Worm (Caenorhabditis elegans) whole organism, L4/young adult: ENCODE measurements around the gene F02A9.1.

Source experiments
- W03F9.2 ChIP-seq: fragments of 150-350 bp; optimal IDR thresholded peaks from 2 replicates; lab custom pipeline; 2014; ENCODE audit warnings: missing biosample characterization, missing genetic modification characterization
- dao-5 ChIP-seq: sonication (generic microtip); optimal IDR thresholded peaks from 2 replicates; lab custom pipeline; 2016; ENCODE audit warnings: missing genotype, missing genetic modification characterization, moderate library complexity, missing compliant biosample characterization
- him-1 ChIP-seq: sonication (generic microtip); optimal IDR thresholded peaks from 2 replicates; lab custom pipeline; 2016; ENCODE audit warnings: missing genotype, missing genetic modification reagents, missing genetic modification characterization, missing compliant biosample characterization

F02A9.1 gene

DNA sequence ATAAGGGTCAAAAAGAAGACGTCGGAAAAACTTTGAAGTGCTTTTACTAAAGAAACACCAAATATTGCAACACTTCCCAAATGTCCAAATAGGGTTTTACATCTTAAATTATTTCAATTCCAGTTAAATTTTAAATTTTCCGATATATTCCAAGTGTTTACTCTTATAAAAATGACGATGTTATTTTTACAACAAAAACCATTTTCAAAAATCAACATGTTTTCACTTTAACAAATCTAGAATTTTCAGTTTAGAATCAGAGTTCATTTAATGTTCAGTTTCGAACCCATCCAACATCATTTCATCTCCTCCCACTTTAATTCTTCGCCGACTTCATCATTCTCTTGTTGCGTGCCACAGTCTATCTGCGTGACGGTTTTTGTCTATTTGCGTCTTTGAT is 26.0 kb upstream of the F02A9.1 start, which contains the start of gene dos-1:
TSS of gene dos-1 (plus strand) at position 301 of the 400 bp plus-strand sequence.
- TF ChIP-seq him-1 (no peak), W03F9.2 (tag; lab: Kevin White, UChicago) (no peak), dao-5 (no peak)

- TF ChIP-seq W03F9.2 (tag; lab: Kevin White, UChicago) (no peak), him-1 (no peak), dao-5 (no peak)
These were observed 23.6 kb upstream of the F02A9.1 start, which contains the start of gene ZK507.1 for ce11 chrIII:9101212-9101611. ZK507.1 (minus strand) TSS chrIII:9101312.

DNA sequence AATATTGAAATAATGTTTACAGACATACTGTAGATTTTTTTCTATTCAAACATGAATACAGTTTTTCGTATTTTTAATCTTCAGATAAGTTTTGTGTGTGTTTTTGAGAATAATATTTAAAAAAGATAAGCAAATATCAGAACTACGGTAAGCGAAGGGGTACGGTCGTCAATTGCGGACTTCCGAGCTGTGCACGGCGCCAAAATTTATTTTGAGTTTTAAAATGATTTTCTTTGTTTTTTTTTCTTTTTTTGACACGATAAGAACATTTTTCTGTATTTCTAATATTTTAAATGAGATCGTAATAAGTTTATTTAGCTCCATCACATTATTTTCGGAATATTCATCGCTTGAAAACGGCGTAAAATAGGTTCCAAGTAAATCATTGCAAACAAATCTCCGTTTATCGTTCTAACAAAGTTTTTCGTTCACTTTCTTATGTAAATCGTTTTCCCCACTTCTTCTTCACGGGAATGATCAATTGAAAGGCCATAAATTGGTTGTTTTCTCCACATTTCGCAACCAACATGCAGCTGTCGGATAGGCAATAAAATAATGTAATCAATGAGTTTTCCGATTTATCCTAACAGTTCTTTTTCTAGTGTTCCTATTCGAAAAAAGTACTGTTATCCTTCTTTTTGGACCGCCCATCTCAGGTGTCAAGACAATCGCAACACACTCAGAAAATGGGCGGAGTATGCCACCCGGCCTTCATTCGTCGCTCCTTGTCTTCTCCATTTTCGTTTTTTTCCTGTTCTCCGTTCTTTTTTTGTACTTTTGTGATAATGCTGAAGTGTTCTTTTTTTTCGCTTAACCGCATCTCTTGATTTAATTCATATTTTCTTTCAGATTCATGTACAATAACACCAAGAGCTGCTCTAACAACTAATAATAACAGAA is 14.0 kb upstream of the F02A9.1 start, which contains the start of gene glp-1:
TSS of gene glp-1 (plus strand) at position 850 of the 900 bp plus-strand sequence.
- TF ChIP-seq dao-5 (no peak), him-1 (no peak), W03F9.2 (tag; lab: Kevin White, UChicago) (no peak)

- no peak for TF ChIP-seq W03F9.2 (tag; lab: Kevin White, UChicago)
- TF ChIP-seq him-1 = no peak
- TF ChIP-seq dao-5 = no peak
These were observed 11.8 kb upstream of the F02A9.1 start, which contains the start of the genes mccc-2 and mrpl-44 for ce11 chrIII:9089325-9089823. mccc-2 (minus strand) TSS chrIII:9089375. mrpl-44 (minus strand) TSS chrIII:9089375.

DNA sequence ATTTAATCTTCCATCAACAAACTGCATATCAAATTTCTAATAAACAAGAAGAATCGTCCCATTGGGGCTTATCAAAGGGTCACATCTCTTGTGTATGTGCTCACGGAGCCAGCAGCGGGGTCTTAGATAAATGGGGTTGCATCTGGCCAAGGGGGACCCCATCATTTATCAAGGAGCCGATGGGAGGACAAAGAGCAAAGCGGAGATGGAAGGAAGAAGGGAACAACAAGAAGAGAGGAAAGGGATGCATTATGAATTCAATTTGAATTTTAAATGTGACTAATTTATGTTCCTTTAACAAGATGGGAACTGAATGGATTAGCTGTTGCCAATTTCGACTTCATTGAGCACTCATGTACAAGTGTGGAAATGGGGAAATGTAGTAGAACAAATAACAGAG is 6.7 kb upstream of the F02A9.1 start:
- TF ChIP-seq him-1 = peak; percentile 17
- no peak for TF ChIP-seq W03F9.2 (tag; lab: Kevin White, UChicago)

- TF ChIP-seq him-1 = no peak
- TF ChIP-seq dao-5 = no peak
- no peak for TF ChIP-seq W03F9.2 (tag; lab: Kevin White, UChicago)
These were observed 5.5 kb upstream of the F02A9.1 start for ce11 chrIII:9083118-9083517.

ce11 chrIII:9081763-9082162 is 4.2 kb upstream of the F02A9.1 start, which contains the start of gene far-2:
far-2 (plus strand) TSS chrIII:9081828.
- TF ChIP-seq him-1 (no peak), dao-5 (no peak), W03F9.2 (tag; lab: Kevin White, UChicago) (no peak)

- TF ChIP-seq W03F9.2 (tag; lab: Kevin White, UChicago) (no peak), him-1 (no peak), dao-5 (no peak)
These were observed 3.4 kb upstream of the F02A9.1 start, which contains the start of gene far-1 for ce11 chrIII:9081055-9081454. far-1 (minus strand) TSS chrIII:9081179.

DNA sequence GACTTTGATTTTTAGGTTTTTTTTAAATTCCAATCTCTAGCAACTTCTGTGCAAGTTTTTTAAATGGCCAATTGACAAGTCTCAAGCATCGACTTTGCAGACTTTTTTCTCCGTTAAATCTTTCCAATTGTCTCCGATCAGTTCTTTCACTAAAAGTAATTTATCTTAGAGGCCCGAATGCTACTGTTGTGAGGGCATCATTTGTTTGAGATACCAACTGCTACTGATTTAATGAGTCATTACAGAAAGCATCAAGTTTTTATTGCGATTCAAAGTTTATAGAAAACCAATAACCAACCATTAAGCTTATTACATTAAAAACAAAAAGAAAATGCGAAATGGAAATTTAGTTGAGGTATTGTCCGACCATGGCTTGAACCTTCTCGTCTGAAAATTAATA is 2.5 kb upstream of the F02A9.1 start:
- TF ChIP-seq him-1 (no peak), W03F9.2 (tag; lab: Kevin White, UChicago) (no peak), dao-5 (no peak)

DNA sequence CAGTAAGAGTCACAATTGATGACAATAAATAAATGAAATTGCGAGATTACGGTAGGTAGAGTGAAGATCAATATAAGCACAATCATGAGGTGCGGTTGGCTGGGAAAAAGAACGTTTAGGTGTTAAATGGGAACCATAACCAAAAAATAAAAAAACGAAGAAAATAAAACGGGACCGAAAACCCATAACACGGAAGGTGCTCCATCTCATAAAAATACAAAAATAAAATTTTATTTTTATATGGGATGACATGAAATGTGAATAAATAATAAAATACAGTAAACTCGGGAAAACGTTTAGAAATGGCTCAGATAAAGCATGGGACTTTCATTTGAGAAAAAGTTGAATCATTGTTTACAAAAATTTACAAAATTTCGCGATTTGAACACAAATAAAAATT is 2.1 kb downstream of the F02A9.1 start, which contains the start of gene F02A9.7:
TSS of gene F02A9.7 (minus strand) at position 101 of the 400 bp plus-strand sequence.
- TF ChIP-seq W03F9.2 (tag; lab: Kevin White, UChicago) = no peak
- TF ChIP-seq dao-5 = no peak

DNA sequence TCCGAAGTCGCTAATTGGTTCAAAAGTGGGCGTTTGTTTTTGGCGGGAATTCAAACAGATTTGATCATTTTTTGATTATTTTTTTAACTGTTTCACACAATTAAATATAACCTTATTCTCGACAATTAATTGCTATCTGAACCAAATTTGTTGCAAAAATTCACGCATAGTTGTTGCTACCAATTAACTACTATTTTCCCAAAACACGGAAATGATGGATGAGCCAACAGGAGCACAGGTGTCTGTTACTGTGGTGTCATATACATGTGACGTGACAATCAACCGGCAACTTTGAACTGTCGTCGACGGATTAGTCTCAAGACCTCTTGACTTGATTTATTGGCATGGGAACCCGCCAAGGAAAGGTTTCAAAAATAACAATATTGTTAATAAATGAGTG is 4.9 kb downstream of the F02A9.1 start:
- TF ChIP-seq dao-5 (no peak), W03F9.2 (tag; lab: Kevin White, UChicago) (no peak), him-1 (no peak)

DNA sequence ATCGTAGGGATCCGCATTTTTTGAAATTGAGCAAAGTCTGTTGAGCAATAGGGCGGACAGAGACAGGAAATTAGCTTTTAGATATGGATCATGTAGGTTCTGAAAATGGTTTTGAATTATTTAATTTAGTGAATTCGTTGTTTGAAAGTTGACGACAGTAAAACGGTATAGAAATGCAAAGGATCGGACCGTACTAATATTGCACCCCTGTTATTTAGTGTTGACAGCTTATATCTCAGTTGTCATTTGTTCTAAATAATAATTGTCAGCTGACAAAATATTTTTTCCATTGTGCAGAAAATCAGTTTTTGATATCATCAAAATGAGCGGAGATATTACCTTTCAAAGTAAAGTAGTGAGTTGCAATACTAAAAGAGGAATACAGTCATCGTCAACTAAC is 6.2 kb downstream of the F02A9.1 start, which contains the start of gene lin-12:
TSS of gene lin-12 (minus strand) at position 101 of the 400 bp plus-strand sequence.
- TF ChIP-seq dao-5 (no peak), him-1 (no peak), W03F9.2 (tag; lab: Kevin White, UChicago) (no peak)

ce11 chrIII:9069712-9070111 is 7.9 kb downstream of the F02A9.1 start:
- TF ChIP-seq dao-5 (no peak), him-1 (no peak), W03F9.2 (tag; lab: Kevin White, UChicago) (no peak)

ce11 chrIII:9060267-9060666 is 17.3 kb downstream of the F02A9.1 start:
- TF ChIP-seq W03F9.2 (tag; lab: Kevin White, UChicago) (no peak), dao-5 (no peak), him-1 (no peak)
